Fruit fly (Drosophila melanogaster) whole organism, wandering third instar larva: ENCODE measurements around the gene Dcr-1.

Experiments used
- Abd-B ChIP-seq: fragments of >200 bp; optimal IDR thresholded peaks from 2 replicates; lab custom pipeline; 2017; ENCODE audit warnings: missing biosample characterization, missing genetic modification characterization
- CG32264 ChIP-seq: fragments of 200-800 bp; sonication (Bioruptor generic); optimal IDR thresholded peaks from 2 replicates; lab custom pipeline; 2016; ENCODE audit warnings: missing biosample characterization, missing genetic modification characterization
- CG9705 ChIP-seq: fragments of 200-800 bp; sonication (Bioruptor generic); optimal IDR thresholded peaks from 2 replicates; lab custom pipeline; 2018; ENCODE audit warnings: missing biosample characterization, mild to moderate bottlenecking, missing genetic modification characterization
- CrebA ChIP-seq: fragments of 200-800 bp; sonication (Bioruptor generic); optimal IDR thresholded peaks from 2 replicates; lab custom pipeline; 2016; ENCODE audit warnings: missing biosample characterization, mild to moderate bottlenecking, missing genetic modification characterization, borderline replicate concordance
- Dfd ChIP-seq: fragments of >200 bp; optimal IDR thresholded peaks from 2 replicates; lab custom pipeline; 2017; ENCODE audit warnings: missing biosample characterization, missing genetic modification characterization
- Dif ChIP-seq: fragments of 200-275, 200-300 bp; sonication (Bioruptor generic); optimal IDR thresholded peaks from 2 replicates; lab custom pipeline; 2018; ENCODE audit warnings: missing biosample characterization, missing genetic modification characterization; ENCODE audit not compliant: partially characterized antibody
- HLH106 ChIP-seq: fragments of 200-800 bp; optimal IDR thresholded peaks from 3 replicates; lab custom pipeline; 2019; ENCODE audit warnings: missing biosample characterization, mild to moderate bottlenecking, missing genetic modification characterization, moderate library complexity
- Hnf4 ChIP-seq: fragments of 200-800 bp; sonication (Bioruptor generic); optimal IDR thresholded peaks from 2 replicates; lab custom pipeline; 2016; ENCODE audit warnings: missing biosample characterization, mild to moderate bottlenecking, missing genetic modification characterization
- Hr83 ChIP-seq: fragments of 200-300 bp; sonication (Bioruptor generic); optimal IDR thresholded peaks from 2 replicates; lab custom pipeline; 2016; ENCODE audit warnings: missing biosample characterization, mild to moderate bottlenecking, missing genetic modification characterization, moderate library complexity; ENCODE audit not compliant: poor library complexity, severe bottlenecking
- Jra ChIP-seq: sonication (Bioruptor generic); optimal IDR thresholded peaks from 2 replicates; lab custom pipeline; 2016; ENCODE audit warnings: missing biosample characterization, missing genetic modification characterization
- Mio ChIP-seq: sonication (Bioruptor generic); optimal IDR thresholded peaks from 2 replicates; lab custom pipeline; 2016; ENCODE audit warnings: missing biosample characterization, missing genetic modification characterization
- Myc ChIP-seq: fragments of >200 bp; optimal IDR thresholded peaks from 2 replicates; lab custom pipeline; 2017
- N ChIP-seq: fragments of >200 bp; optimal IDR thresholded peaks from 2 replicates; lab custom pipeline; 2018; ENCODE audit warnings: missing biosample characterization, missing external identifiers, missing genetic modification characterization
- OdsH ChIP-seq: fragments of 200-800 bp; sonication (Bioruptor generic); optimal IDR thresholded peaks from 2 replicates; lab custom pipeline; 2016; ENCODE audit warnings: missing biosample characterization, mild to moderate bottlenecking, missing genetic modification characterization
- Rel ChIP-seq, 2 experiments: fragments of 200-800 bp; sonication (Bioruptor generic) in 1 of 2; optimal IDR thresholded peaks; 2 replicates in 1 of 2; 3 replicates in 1 of 2; lab custom pipeline; 2016 to 2019; ENCODE audit warnings: mild to moderate bottlenecking in 2 of 2, missing biosample characterization in 2 of 2, missing genetic modification characterization in 2 of 2, moderate library complexity in 1 of 2
- Sp1 ChIP-seq: fragments of 200-800 bp; sonication (Bioruptor generic); optimal IDR thresholded peaks from 3 replicates; lab custom pipeline; 2019; ENCODE audit warnings: missing biosample characterization, mild to moderate bottlenecking, missing genetic modification characterization, moderate library complexity
- Vsx2 ChIP-seq: fragments of 200-300, 225-300 bp; sonication (Bioruptor generic); optimal IDR thresholded peaks from 2 replicates; lab custom pipeline; 2018; ENCODE audit warnings: missing biosample characterization, missing genetic modification characterization; ENCODE audit not compliant: partially characterized antibody
- br ChIP-seq: fragments of 200-800 bp; sonication (Bioruptor generic); optimal IDR thresholded peaks from 2 replicates; lab custom pipeline; 2016; ENCODE audit warnings: missing biosample characterization, missing genetic modification characterization
- dl ChIP-seq, 2 experiments: fragments of 175-275, 200-275 bp in 1 of 2; fragments of 200-275 bp in 1 of 2; sonication (Bioruptor generic); optimal IDR thresholded peaks; lab custom pipeline; 2018; ENCODE audit warnings: mild to moderate bottlenecking in 2 of 2, missing biosample characterization in 2 of 2, missing genetic modification characterization in 2 of 2, moderate library complexity in 2 of 2; ENCODE audit not compliant: partially characterized antibody in 2 of 2, insufficient read depth in 1 of 2
- dmrt93B ChIP-seq: fragments of 200-800 bp; sonication (Bioruptor generic); optimal IDR thresholded peaks from 2 replicates; lab custom pipeline; 2018; ENCODE audit warnings: missing biosample characterization, mild to moderate bottlenecking, missing genetic modification characterization
- dsf ChIP-seq: sonication (Bioruptor generic); optimal IDR thresholded peaks from 2 replicates; lab custom pipeline; 2016; ENCODE audit warnings: missing biosample characterization, missing genetic modification characterization, borderline replicate concordance
- ey ChIP-seq: fragments of 200-800 bp; sonication (Bioruptor generic); optimal IDR thresholded peaks from 2 replicates; lab custom pipeline; 2016; ENCODE audit warnings: missing biosample characterization, missing genetic modification characterization
- foxo ChIP-seq, 2 experiments: fragments of 200-800 bp; sonication (Bioruptor generic); optimal IDR thresholded peaks; 2 replicates in 1 of 2; 3 replicates in 1 of 2; lab custom pipeline; 2016 to 2017; ENCODE audit warnings: missing biosample characterization in 2 of 2, missing genetic modification characterization in 2 of 2
- h ChIP-seq: fragments of 200-800 bp; sonication (Bioruptor generic); optimal IDR thresholded peaks from 3 replicates; lab custom pipeline; 2016; ENCODE audit warnings: missing biosample characterization, mild to moderate bottlenecking, missing genetic modification characterization
- jim ChIP-seq: fragments of 175-275, 200-325 bp; sonication (Bioruptor generic); optimal IDR thresholded peaks from 2 replicates; lab custom pipeline; 2016; ENCODE audit warnings: missing biosample characterization, mild to moderate bottlenecking, missing genetic modification characterization
- lola ChIP-seq: fragments of >200 bp; optimal IDR thresholded peaks from 2 replicates; lab custom pipeline; 2017; ENCODE audit warnings: missing biosample characterization, missing genetic modification characterization
- pan ChIP-seq: fragments of >200 bp; optimal IDR thresholded peaks from 2 replicates; lab custom pipeline; 2017
- psq ChIP-seq: fragments of 200-800 bp; sonication (Bioruptor generic); optimal IDR thresholded peaks from 3 replicates; lab custom pipeline; 2017; ENCODE audit warnings: missing biosample characterization, mild to moderate bottlenecking, missing genetic modification characterization, moderate library complexity
- rgr ChIP-seq: fragments of 200-800 bp; sonication (Bioruptor generic); optimal IDR thresholded peaks from 3 replicates; lab custom pipeline; 2016; ENCODE audit warnings: missing biosample characterization, mild to moderate bottlenecking, missing genetic modification characterization
- sage ChIP-seq: fragments of 200-800 bp; sonication (Bioruptor generic); optimal IDR thresholded peaks from 2 replicates; lab custom pipeline; 2016; ENCODE audit warnings: missing biosample characterization, mild to moderate bottlenecking, missing genetic modification characterization
- sv ChIP-seq: fragments of 200-800 bp; sonication (Bioruptor generic); optimal IDR thresholded peaks from 3 replicates; lab custom pipeline; 2016; ENCODE audit warnings: missing biosample characterization, missing genetic modification characterization
- tai ChIP-seq: sonication (Bioruptor generic); optimal IDR thresholded peaks from 2 replicates; lab custom pipeline; 2016; ENCODE audit warnings: missing biosample characterization, missing genetic modification characterization
- woc ChIP-seq: sonication (Bioruptor generic); optimal IDR thresholded peaks from 2 replicates; lab custom pipeline; 2016; ENCODE audit warnings: missing biosample characterization, mild to moderate bottlenecking, missing genetic modification characterization

Gene Dcr-1

dm6 chr3R:22768633-22769032 is 27.7 kb upstream of the Dcr-1 start, which contains the start of gene CG43091:
TSS of gene CG43091 (minus strand) at chr3R:22768733.
- TF ChIP-seq br (GFP tag; lab: Kevin White, UChicago) = no peak
- TF ChIP-seq sage = no peak
- TF ChIP-seq lola (GFP tag; lab: Kevin White, UChicago) = no peak
- no peak for TF ChIP-seq Rel (GFP tag; optimal IDR thresholded peaks at IDR 0.05; lab: Kevin White, UChicago)
- TF ChIP-seq Rel (tag; optimal IDR thresholded peaks at IDR 0.05; lab: Kevin White, UChicago) = no peak

DNA sequence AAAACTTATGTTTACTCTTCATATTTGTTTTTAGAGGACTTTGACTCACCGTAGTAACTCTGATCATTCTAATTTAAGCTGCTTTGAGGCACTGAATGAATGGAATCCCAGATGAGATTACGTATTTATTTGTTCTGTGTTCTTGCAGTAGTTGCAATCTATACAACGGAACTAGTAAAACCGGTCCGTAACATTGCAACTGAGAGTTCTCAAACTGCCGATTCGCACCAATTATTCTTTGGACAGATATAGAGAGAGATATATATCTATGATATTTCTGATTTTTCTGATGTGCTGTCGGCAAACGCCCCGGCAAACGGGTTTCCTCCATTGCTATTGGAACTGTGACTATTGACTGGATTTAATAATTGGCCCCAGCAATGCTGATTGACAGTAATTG is 26.7 kb upstream of the Dcr-1 start, which contains the start of gene CG13841:
CG13841 (minus strand) TSS at position 101 of the 400 bp plus-strand sequence.
- no peak for TF ChIP-seq woc (GFP tag; lab: Kevin White, UChicago)
- TF ChIP-seq CG9705 = no peak
- TF ChIP-seq pan = no peak
- no peak for TF ChIP-seq Mio (GFP tag; lab: Kevin White, UChicago)
- TF ChIP-seq dl (GFP tag; optimal IDR thresholded peaks at IDR 0.05; lab: Kevin White, UChicago; ENCODE audit: insufficient read depth in 1 of 2, partially characterized antibody in 2 of 2) = no peak
- no peak for TF ChIP-seq sv
- no peak for TF ChIP-seq Vsx2
- no peak for TF ChIP-seq Dif
- TF ChIP-seq br (GFP tag; lab: Kevin White, UChicago) = no peak
- TF ChIP-seq Rel (GFP tag; optimal IDR thresholded peaks at IDR 0.05; lab: Kevin White, UChicago) = no peak
- TF ChIP-seq Rel (tag; optimal IDR thresholded peaks at IDR 0.05; lab: Kevin White, UChicago) = no peak
- no peak for TF ChIP-seq HLH106
- no peak for TF ChIP-seq Jra (GFP tag; lab: Kevin White, UChicago)
- TF ChIP-seq dsf (GFP tag; lab: Kevin White, UChicago) = no peak
- no peak for TF ChIP-seq CrebA
- TF ChIP-seq ey (GFP tag; lab: Kevin White, UChicago) = no peak
- TF ChIP-seq lola (GFP tag; lab: Kevin White, UChicago) = no peak
- no peak for TF ChIP-seq N
- TF ChIP-seq dmrt93B (GFP tag; lab: Kevin White, UChicago) = no peak
- TF ChIP-seq Myc = no peak
- no peak for TF ChIP-seq jim (GFP tag; lab: Kevin White, UChicago)

dm6 chr3R:22766072-22766471 is 25.2 kb upstream of the Dcr-1 start, which contains the start of gene Nepl15:
TSS of gene Nepl15 (minus strand) at chr3R:22766172.
- TF ChIP-seq h (GFP tag; lab: Kevin White, UChicago) = no peak
- TF ChIP-seq Abd-B (GFP tag; lab: Kevin White, UChicago) = no peak
- no peak for TF ChIP-seq lola (GFP tag; lab: Kevin White, UChicago)
- TF ChIP-seq Myc = no peak
- TF ChIP-seq HLH106 = no peak
- no peak for TF ChIP-seq Rel (GFP tag; optimal IDR thresholded peaks at IDR 0.05; lab: Kevin White, UChicago)
- TF ChIP-seq Rel (tag; optimal IDR thresholded peaks at IDR 0.05; lab: Kevin White, UChicago) = no peak
- TF ChIP-seq Dfd (GFP tag; lab: Kevin White, UChicago) = no peak
- TF ChIP-seq Hr83 (GFP tag; lab: Kevin White, UChicago) = no peak
- TF ChIP-seq tai (GFP tag; lab: Kevin White, UChicago) = no peak
- TF ChIP-seq dsf (GFP tag; lab: Kevin White, UChicago) = no peak
- no peak for TF ChIP-seq CG9705
- no peak for TF ChIP-seq Hnf4 (GFP tag; lab: Kevin White, UChicago)
- TF ChIP-seq, all 38 proteins: peak for 0

dm6 chr3R:22763587-22763986 is 22.7 kb upstream of the Dcr-1 start, which contains the start of gene Nepl14:
TSS of gene Nepl14 (minus strand) at chr3R:22763711.
- TF ChIP-seq Sp1 = no peak
- TF ChIP-seq sv = no peak
- no peak for TF ChIP-seq CG32264 (GFP tag; lab: Kevin White, UChicago)
- TF ChIP-seq Dfd (GFP tag; lab: Kevin White, UChicago) = no peak
- no peak for TF ChIP-seq foxo (GFP tag; optimal IDR thresholded peaks at IDR 0.05; lab: Kevin White, UChicago)
- TF ChIP-seq Mio (GFP tag; lab: Kevin White, UChicago) = no peak
- no peak for TF ChIP-seq N
- no peak for TF ChIP-seq psq
- TF ChIP-seq sage = no peak
- TF ChIP-seq rgr (GFP tag; lab: Kevin White, UChicago) = no peak
- no peak for TF ChIP-seq OdsH (GFP tag; lab: Kevin White, UChicago)
- TF ChIP-seq Dif = no peak
- TF ChIP-seq h (GFP tag; lab: Kevin White, UChicago) = no peak
